Fruit fly (Drosophila melanogaster): ENCODE measurements around the gene CG11756.

CG11756 gene

DNA sequence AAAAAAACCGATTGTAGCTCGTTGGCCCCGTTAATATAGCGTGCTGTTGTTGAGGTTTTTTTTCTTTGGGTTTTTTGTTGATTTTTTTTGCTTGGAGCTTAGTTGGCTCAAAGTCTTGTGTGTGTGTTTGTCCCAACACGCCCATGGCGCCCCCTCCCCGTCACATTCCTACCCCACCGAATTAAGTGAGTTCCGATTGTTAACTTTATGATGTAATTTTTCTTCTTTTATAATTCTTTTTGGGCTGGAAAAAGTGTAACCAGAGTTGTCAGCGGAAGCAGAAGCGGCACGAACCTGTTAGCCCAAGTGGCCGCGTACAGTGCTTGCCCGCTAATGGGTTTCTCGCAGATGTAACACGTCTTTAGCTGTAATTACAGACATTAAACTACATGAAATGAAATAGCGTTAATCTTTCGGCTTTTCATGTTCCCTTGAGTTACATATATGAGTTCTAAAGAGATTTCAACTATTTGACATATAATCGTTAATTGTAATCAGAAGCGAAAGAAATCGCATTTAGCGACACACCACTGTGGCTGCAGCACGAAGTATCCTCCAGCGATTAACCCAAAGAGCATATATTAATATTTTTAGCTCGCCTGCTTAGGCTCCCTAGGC is 45.2 kb downstream of the CG11756 start (continued):
- TF ChIP-seq Med (GFP tag) (peak; percentile 69), dm (GFP tag; optimal IDR thresholded peaks at IDR 0.05) (no peak), chinmo (GFP tag; IDR thresholded peaks at IDR 0.05; ENCODE audit: partially characterized antibody) (0 out of 4 replicates have a peak, but pooled peaks have one; percentile 43)
